Worm (Caenorhabditis elegans) whole organism, early embryonic: ENCODE data around the gene Y51H7C.12.

Source experiments
- scrt-1 ChIP-seq: fragments of 200-800 bp; sonication (Bioruptor generic); IDR thresholded peaks from 2 replicates; pipeline ENCODE4 v1.3.6; 2022; ENCODE audit warnings: missing genetic modification characterization, missing compliant biosample characterization
- tbx-37 ChIP-seq: fragments of 200-800 bp; sonication (Bioruptor generic); conservative IDR thresholded peaks from 2 replicates; pipeline ENCODE4 v1.3.6; 2022; ENCODE audit warnings: missing genetic modification reagents, missing genetic modification characterization, missing compliant biosample characterization

DNA sequence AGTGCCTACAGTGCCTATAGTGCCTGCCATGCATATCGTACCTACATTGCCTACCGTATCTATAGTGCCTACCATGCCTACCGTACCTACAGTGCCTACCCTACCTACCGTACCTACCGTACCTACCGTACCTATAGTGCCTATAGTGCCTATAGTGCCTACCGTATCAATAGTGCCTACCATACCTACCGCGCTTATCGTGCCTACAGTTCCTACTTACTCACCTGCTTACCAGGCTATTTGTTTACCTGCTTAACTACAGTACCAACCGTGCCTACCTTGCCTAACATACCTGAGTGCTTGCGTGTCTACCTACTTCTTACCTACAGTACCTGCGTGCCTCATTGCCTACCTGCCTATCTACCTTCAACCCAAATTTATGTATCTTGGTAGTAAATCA is 5.1 kb downstream of the Y51H7C.12 start:
- TF ChIP-seq tbx-37 (GFP tag; lab: Robert Waterston, UW) (no peak), scrt-1 (no peak)
